Fruit fly (Drosophila melanogaster) whole organism, embryonic: ENCODE data around the gene Dpm3.
A peak's percentile ranks its signal among the peaks of the same experiment; 100 is the strongest.

Source experiments
- CG10543 ChIP-seq: fragments of 200-800 bp; sonication (Bioruptor generic); optimal IDR thresholded peaks from 3 replicates; lab custom pipeline; 2017; ENCODE audit warnings: missing biosample characterization, mild to moderate bottlenecking, missing genetic modification characterization, moderate library complexity
- CG11696 ChIP-seq: fragments of 200-800 bp; sonication (Bioruptor generic); IDR thresholded peaks from 2 replicates; pipeline ENCODE4 v1.3.6; 2022; ENCODE audit warnings: missing biosample characterization, missing genetic modification characterization
- CG12744 ChIP-seq: fragments of 200-800 bp; sonication (Bioruptor generic); optimal IDR thresholded peaks from 2 replicates; lab custom pipeline; 2016; ENCODE audit warnings: missing biosample characterization, missing genetic modification characterization
- CG12769 ChIP-seq: fragments of 200-800 bp; sonication (Bioruptor generic); optimal IDR thresholded peaks from 2 replicates; lab custom pipeline; 2019; ENCODE audit warnings: missing biosample characterization, mild to moderate bottlenecking, missing genetic modification characterization, moderate library complexity
- CG13296 ChIP-seq: fragments of 200-800 bp; sonication (Bioruptor generic); optimal IDR thresholded peaks from 3 replicates; lab custom pipeline; 2018; ENCODE audit warnings: missing biosample characterization, mild to moderate bottlenecking, missing genetic modification characterization
- CG15073 ChIP-seq: fragments of 200-800 bp; sonication (Bioruptor generic); optimal IDR thresholded peaks from 2 replicates; lab custom pipeline; 2016; ENCODE audit warnings: missing biosample characterization, missing genetic modification characterization
- CG15601 ChIP-seq: fragments of 200-800 bp; sonication (Bioruptor generic); optimal IDR thresholded peaks from 3 replicates; lab custom pipeline; 2019; ENCODE audit warnings: missing biosample characterization, mild to moderate bottlenecking, missing genetic modification characterization, moderate library complexity
- CG2875 ChIP-seq: fragments of 200-800 bp; sonication (Bioruptor generic); optimal IDR thresholded peaks from 2 replicates; lab custom pipeline; 2017; ENCODE audit warnings: missing biosample characterization, mild to moderate bottlenecking, missing genetic modification characterization, missing genetic modification reagents
- CG34422 ChIP-seq: fragments of 200-800 bp; sonication (Bioruptor generic); IDR thresholded peaks from 3 replicates; pipeline ENCODE4 v1.3.6; 2022; ENCODE audit warnings: missing biosample characterization, missing genetic modification characterization
- CG42726 ChIP-seq: fragments of 200-800 bp; sonication (Bioruptor generic); IDR thresholded peaks from 2 replicates; pipeline ENCODE4 v1.3.6; 2022; ENCODE audit warnings: missing biosample characterization, missing genetic modification characterization; ENCODE audit not compliant: partially characterized antibody
- CG4404 ChIP-seq: fragments of 200-800 bp; sonication (Bioruptor generic); IDR thresholded peaks from 2 replicates; pipeline ENCODE4 v1.3.6; 2022; ENCODE audit warnings: missing biosample characterization, missing genetic modification characterization
- CG5953 ChIP-seq: fragments of 200-800 bp; sonication (Bioruptor generic); IDR thresholded peaks from 2 replicates; pipeline ENCODE4 v1.3.6; 2022; ENCODE audit warnings: missing biosample characterization, missing genetic modification characterization
- CG6654 ChIP-seq: fragments of 200-800 bp; sonication (Bioruptor generic); optimal IDR thresholded peaks from 2 replicates; lab custom pipeline; 2017; ENCODE audit warnings: missing biosample characterization, mild to moderate bottlenecking, missing genetic modification characterization
- CG6689 ChIP-seq: fragments of 200-800 bp; sonication (Bioruptor generic); IDR thresholded peaks from 2 replicates; pipeline ENCODE4 v1.3.6; 2022; ENCODE audit warnings: missing biosample characterization, missing genetic modification characterization
- CG8290 ChIP-seq, 3 experiments: fragments of 200-800 bp; sonication (Bioruptor generic); optimal IDR thresholded peaks; 2 replicates each; lab custom pipeline; 2016 to 2019; ENCODE audit warnings: missing biosample characterization in 3 of 3, missing genetic modification characterization in 3 of 3, mild to moderate bottlenecking in 2 of 3, moderate library complexity in 1 of 3
- CG9215 ChIP-seq: fragments of 200-800 bp; sonication (Bioruptor generic); IDR thresholded peaks from 2 replicates; pipeline ENCODE4 v1.3.6; 2022; ENCODE audit warnings: missing biosample characterization, missing genetic modification characterization
- D19A ChIP-seq: fragments of 200-800 bp; optimal IDR thresholded peaks from 3 replicates; lab custom pipeline; 2019; ENCODE audit warnings: missing biosample characterization, mild to moderate bottlenecking, missing genetic modification characterization, moderate library complexity
- E2f1 ChIP-seq: fragments of 200-800 bp; sonication (Bioruptor generic); IDR thresholded peaks from 2 replicates; pipeline ENCODE4 v1.3.6; 2022; ENCODE audit warnings: missing biosample characterization, missing genetic modification characterization
- E2f2 ChIP-seq: fragments of 200-800 bp; sonication (Bioruptor generic); IDR thresholded peaks from 2 replicates; pipeline ENCODE4 v1.3.6; 2022; ENCODE audit warnings: missing biosample characterization, missing genetic modification characterization
- Fer2 ChIP-seq: fragments of 200-800 bp; sonication (Bioruptor generic); optimal IDR thresholded peaks from 2 replicates; lab custom pipeline; 2018; ENCODE audit warnings: missing biosample characterization, mild to moderate bottlenecking, missing genetic modification characterization, moderate library complexity
- Fer3 ChIP-seq: fragments of 200-800 bp; sonication (Bioruptor generic); optimal IDR thresholded peaks from 2 replicates; lab custom pipeline; 2018; ENCODE audit warnings: missing biosample characterization, mild to moderate bottlenecking, missing genetic modification characterization, moderate library complexity
- H15 ChIP-seq: fragments of 200-800 bp; sonication (Bioruptor generic); IDR thresholded peaks from 3 replicates; pipeline ENCODE4 v1.3.6; 2022; ENCODE audit warnings: missing biosample characterization, missing genetic modification characterization
- HmgD ChIP-seq: fragments of 200-800 bp; sonication (Bioruptor generic); optimal IDR thresholded peaks from 3 replicates; lab custom pipeline; 2016; ENCODE audit warnings: missing biosample characterization, missing genetic modification characterization
- Hr78 ChIP-seq, 2 experiments: fragments of 200-800 bp in 1 of 2; fragments of >200 bp in 1 of 2; sonication (Bioruptor generic) in 1 of 2; optimal IDR thresholded peaks; 2 replicates each; lab custom pipeline; 2017 to 2019; ENCODE audit warnings: missing biosample characterization in 2 of 2, missing genetic modification characterization in 2 of 2, mild to moderate bottlenecking in 1 of 2, moderate library complexity in 1 of 2
- Mad ChIP-seq: fragments of 200-800 bp; sonication (Bioruptor generic); optimal IDR thresholded peaks from 2 replicates; lab custom pipeline; 2016; ENCODE audit warnings: missing biosample characterization, missing genetic modification characterization
- Scr ChIP-seq: fragments of 200-800 bp; sonication (Bioruptor generic); IDR thresholded peaks from 2 replicates; pipeline ENCODE4 v1.3.6; 2022; ENCODE audit warnings: missing biosample characterization, missing genetic modification characterization; ENCODE audit not compliant: partially characterized antibody
- Taf1 ChIP-seq: fragments of 200-800 bp; sonication (Bioruptor generic); IDR thresholded peaks from 2 replicates; pipeline ENCODE4 v1.3.6; 2022; ENCODE audit warnings: missing biosample characterization, missing genetic modification characterization
- abd-A ChIP-seq: fragments of 200-800 bp; sonication (Bioruptor generic); optimal IDR thresholded peaks from 3 replicates; lab custom pipeline; 2019; ENCODE audit warnings: missing biosample characterization, mild to moderate bottlenecking, missing genetic modification characterization, moderate library complexity
- aop ChIP-seq: fragments of 200-800 bp; sonication (Bioruptor generic); IDR thresholded peaks from 2 replicates; pipeline ENCODE4 v1.3.6; 2022; ENCODE audit warnings: missing biosample characterization, missing genetic modification characterization
- exex ChIP-seq: fragments of 200-800 bp; sonication (Bioruptor generic); optimal IDR thresholded peaks from 4 replicates; lab custom pipeline; 2018; ENCODE audit warnings: missing biosample characterization, mild to moderate bottlenecking, missing genetic modification characterization, moderate library complexity
- grn ChIP-seq: fragments of 200-800 bp; sonication (Bioruptor generic); optimal IDR thresholded peaks from 3 replicates; lab custom pipeline; 2017; ENCODE audit warnings: missing biosample characterization, missing genetic modification characterization
- gsb ChIP-seq: fragments of 200-800 bp; sonication (Bioruptor generic); IDR thresholded peaks from 2 replicates; pipeline ENCODE4 v1.3.6; 2022; ENCODE audit warnings: missing biosample characterization, missing genetic modification characterization
- hb ChIP-seq: fragments of 200-800 bp; sonication (Bioruptor generic); IDR thresholded peaks from 3 replicates; pipeline ENCODE4 v1.3.6; 2022; ENCODE audit warnings: missing biosample characterization, missing genetic modification characterization; ENCODE audit not compliant: partially characterized antibody
- hth ChIP-seq: fragments of >200 bp; optimal IDR thresholded peaks from 2 replicates; lab custom pipeline; 2017; ENCODE audit warnings: inconsistent platforms
- jigr1 ChIP-seq: fragments of 200-800 bp; sonication (Bioruptor generic); IDR thresholded peaks from 3 replicates; pipeline ENCODE4 v1.3.6; 2022; ENCODE audit warnings: missing biosample characterization, missing genetic modification characterization
- kay ChIP-seq: fragments of 200-800 bp; sonication (Bioruptor generic); optimal IDR thresholded peaks from 2 replicates; lab custom pipeline; 2016; ENCODE audit warnings: missing biosample characterization, missing genetic modification characterization
- lab ChIP-seq: fragments of 200-800 bp; sonication (Bioruptor generic); optimal IDR thresholded peaks from 3 replicates; lab custom pipeline; 2017; ENCODE audit warnings: missing biosample characterization, missing genetic modification characterization, mild to moderate bottlenecking, moderate library complexity, missing genetic modification reagents
- lola ChIP-seq, 3 experiments: fragments of >200 bp in 2 of 3; fragments of 200-800 bp in 1 of 3; sonication (Bioruptor generic) in 1 of 3; optimal IDR thresholded peaks; 2 replicates each; lab custom pipeline; 2017 to 2019; ENCODE audit warnings: missing biosample characterization in 3 of 3, missing genetic modification characterization in 3 of 3, mild to moderate bottlenecking in 1 of 3, moderate library complexity in 1 of 3
- maf-S ChIP-seq: fragments of 200-800 bp; sonication (Bioruptor generic); optimal IDR thresholded peaks from 2 replicates; lab custom pipeline; 2016; ENCODE audit warnings: missing biosample characterization, missing genetic modification characterization
- mirr ChIP-seq: fragments of 200-800 bp; sonication (Bioruptor generic); optimal IDR thresholded peaks from 3 replicates; lab custom pipeline; 2018; ENCODE audit warnings: missing biosample characterization, mild to moderate bottlenecking, missing genetic modification characterization
- prd ChIP-seq, 3 experiments: fragments of >200 bp in 2 of 3; fragments of 200-800 bp in 1 of 3; sonication (Bioruptor generic) in 1 of 3; optimal IDR thresholded peaks in 2 of 3; IDR thresholded peaks in 1 of 3; 2 replicates in 2 of 3; 3 replicates in 1 of 3; pipeline versions ENCODE4 v1.3.6 to Lab custom; 2017 to 2022; ENCODE audit warnings: missing biosample characterization in 1 of 3, missing genetic modification characterization in 1 of 3
- pum ChIP-seq: fragments of 200-800 bp; sonication (Bioruptor generic); optimal IDR thresholded peaks from 2 replicates; lab custom pipeline; 2016; ENCODE audit warnings: missing biosample characterization, missing genetic modification characterization
- sima ChIP-seq: fragments of 200-800 bp; sonication (Bioruptor generic); optimal IDR thresholded peaks from 2 replicates; lab custom pipeline; 2016; ENCODE audit warnings: missing biosample characterization, missing genetic modification characterization
- sna ChIP-seq: fragments of 200-800 bp; sonication (Bioruptor generic); IDR thresholded peaks from 2 replicates; pipeline ENCODE4 v1.3.6; 2022; ENCODE audit warnings: missing biosample characterization, missing genetic modification characterization; ENCODE audit not compliant: partially characterized antibody
- so ChIP-seq: fragments of 200-800 bp; sonication (Bioruptor generic); IDR thresholded peaks from 3 replicates; pipeline ENCODE4 v1.3.6; 2022; ENCODE audit warnings: missing biosample characterization, missing genetic modification characterization
- twi ChIP-seq: fragments of 200-800 bp; optimal IDR thresholded peaks from 2 replicates; lab custom pipeline; 2019; ENCODE audit warnings: missing biosample characterization, mild to moderate bottlenecking, missing genetic modification characterization, moderate library complexity

The Dpm3 gene

dm6 chr3R:13366561-13367518 lies 36.0 kb downstream of the Dpm3 start, which contains the start of gene Elp6 (continued):
- TF ChIP-seq lola (GFP tag; optimal IDR thresholded peaks at IDR 0.05; lab: Kevin White, UChicago) (no peak), CG9215 (GFP tag; lab: Robert Waterston, UW) (peak; percentile 41), Fer2 (peak; percentile 25), CG12744 (GFP tag; lab: Kevin White, UChicago) (peak; percentile 51), CG8290 (GFP tag; optimal IDR thresholded peaks at IDR 0.05; lab: Kevin White, UChicago) (no peak), CG8290 (tag; optimal IDR thresholded peaks at IDR 0.05; lab: Kevin White, UChicago) (peak in 1 of 2 experiments; percentile 62), sna (GFP tag; lab: Robert Waterston, UW) (no peak), abd-A (no peak), H15 (GFP tag; lab: Robert Waterston, UW) (peak; percentile 44; the same call in 1 of the 3 replicates), hth (no peak), maf-S (GFP tag; lab: Kevin White, UChicago) (peak; percentile 31), pum (GFP tag; lab: Kevin White, UChicago) (peak; percentile 65), hb (no peak), Scr (GFP tag; lab: Robert Waterston, UW) (no peak), CG42726 (GFP tag; lab: Robert Waterston, UW) (no peak), CG11696 (no peak), Fer3 (tag; lab: Kevin White, UChicago) (peak; percentile 65), CG5953 (GFP tag; lab: Robert Waterston, UW) (no peak), aop (GFP tag; lab: Robert Waterston, UW) (no peak), CG6689 (no peak), exex (peak; percentile 33), gsb (GFP tag; lab: Robert Waterston, UW) (no peak), HmgD (no peak), CG13296 (GFP tag; lab: Kevin White, UChicago) (peak; percentile 49), CG2875 (GFP tag; lab: Kevin White, UChicago) (peak; percentile 34), sima (GFP tag; lab: Kevin White, UChicago) (no peak), CG15073 (no peak)

dm6 chr3R:13365665-13366414 lies 37.0 kb downstream of the Dpm3 start:
- TF ChIP-seq E2f2 (GFP tag; lab: Robert Waterston, UW) (no peak), E2f1 (GFP tag; lab: Robert Waterston, UW) (no peak), kay (GFP tag; lab: Kevin White, UChicago) (no peak), CG12769 (tag; lab: Kevin White, UChicago) (peak; percentile 74), twi (peak; percentile 80), CG4404 (no peak), maf-S (GFP tag; lab: Kevin White, UChicago) (no peak), CG10543 (GFP tag; lab: Kevin White, UChicago) (peak; percentile 32), so (GFP tag; lab: Robert Waterston, UW) (0 out of 3 replicates have a peak, but pooled peaks have one; percentile 41), grn (GFP tag; lab: Kevin White, UChicago) (peak; percentile 68), mirr (peak; percentile 82), CG15601 (no peak), jigr1 (GFP tag; lab: Robert Waterston, UW) (no peak), D19A (tag; lab: Kevin White, UChicago) (peak; percentile 55), CG6654 (GFP tag; lab: Kevin White, UChicago) (no peak), prd (optimal IDR thresholded peaks at IDR 0.05; lab: Kevin White, UChicago) (no peak), prd (GFP tag; IDR thresholded peaks at IDR 0.05; lab: Robert Waterston, UW) (no peak), Mad (GFP tag; lab: Kevin White, UChicago) (no peak), Hr78 (GFP tag; optimal IDR thresholded peaks at IDR 0.05; lab: Kevin White, UChicago) (peak in 1 of 2 experiments; percentile 29), lab (GFP tag; lab: Kevin White, UChicago) (peak; percentile 19), Taf1 (GFP tag; lab: Robert Waterston, UW) (no peak), CG34422 (GFP tag; lab: Robert Waterston, UW) (no peak)
